Worm (Caenorhabditis elegans): ENCODE results near the gene inft-2.

The inft-2 gene

DNA sequence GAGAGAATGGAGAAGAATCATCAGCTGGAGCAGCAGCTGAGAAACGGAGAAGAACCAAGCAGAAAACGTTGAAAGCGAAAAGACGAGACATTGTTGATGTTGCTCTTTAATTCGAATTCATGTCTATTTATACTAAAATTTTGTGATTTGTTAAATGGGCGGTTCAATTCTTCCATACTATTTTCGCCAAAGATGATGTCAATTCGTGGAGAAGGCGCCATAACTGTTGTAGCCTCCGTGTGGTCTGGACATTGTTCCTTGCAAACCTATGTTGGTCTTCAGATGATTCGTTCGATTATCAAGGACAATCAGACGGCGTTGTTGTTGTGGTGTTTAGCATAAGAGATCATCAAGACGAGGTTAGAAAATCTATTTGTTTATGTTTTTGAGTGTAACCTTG lies 4.7 kb upstream of the inft-2 start, which contains the start of gene far-3:
Gene far-3, minus strand, starts transcription at position 101 of the 400 bp plus-strand sequence.
- no peak for TF ChIP-seq B0310.2 (tag; optimal IDR thresholded peaks at IDR 0.05)
- no peak for TF ChIP-seq ets-7 (tag; optimal IDR thresholded peaks at IDR 0.05)

DNA sequence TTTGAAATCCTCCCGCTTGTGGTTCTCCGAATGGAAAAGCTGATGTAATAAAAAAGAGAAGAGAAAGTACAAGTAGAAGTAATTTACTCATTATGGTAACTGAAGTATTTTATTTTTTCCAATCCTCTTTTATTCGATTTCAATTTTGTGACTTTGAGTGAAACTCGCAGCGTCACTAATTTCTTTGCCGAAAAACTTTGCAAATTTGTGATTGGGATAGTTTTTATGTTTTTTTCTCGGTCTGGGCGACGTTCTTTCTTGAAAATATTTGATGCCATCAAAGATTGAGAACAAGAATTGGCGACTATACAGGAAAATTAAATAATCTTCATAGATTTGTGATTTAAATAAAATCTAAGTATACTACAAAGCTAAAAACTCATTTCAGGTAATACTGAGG lies 2.6 kb upstream of the inft-2 start, which contains the start of gene far-4:
Gene far-4, minus strand, starts transcription at position 101 of the 400 bp plus-strand sequence.
- no peak for TF ChIP-seq aly-1 (tag; optimal IDR thresholded peaks at IDR 0.05)
- TF ChIP-seq sea-1 (GFP tag; conservative IDR thresholded peaks at IDR 0.05) = no peak
- no peak for TF ChIP-seq hmg-4 (GFP tag; optimal IDR thresholded peaks at IDR 0.05)
- no peak for TF ChIP-seq B0310.2 (tag; optimal IDR thresholded peaks at IDR 0.05)
- no peak for TF ChIP-seq scrt-1 (GFP tag; IDR thresholded peaks at IDR 0.05)
- TF ChIP-seq ets-7 (tag; optimal IDR thresholded peaks at IDR 0.05) = no peak
- TF ChIP-seq tbx-11 (GFP tag; IDR thresholded peaks at IDR 0.05) = no peak
- TF ChIP-seq F13C5.2 (tag; optimal IDR thresholded peaks at IDR 0.05) = no peak
- no peak for TF ChIP-seq flt-1 (GFP tag; IDR thresholded peaks at IDR 0.05)
- TF ChIP-seq tra-4 (tag; optimal IDR thresholded peaks at IDR 0.05) = no peak
- TF ChIP-seq ceh-36 (tag; optimal IDR thresholded peaks at IDR 0.05) = no peak

DNA sequence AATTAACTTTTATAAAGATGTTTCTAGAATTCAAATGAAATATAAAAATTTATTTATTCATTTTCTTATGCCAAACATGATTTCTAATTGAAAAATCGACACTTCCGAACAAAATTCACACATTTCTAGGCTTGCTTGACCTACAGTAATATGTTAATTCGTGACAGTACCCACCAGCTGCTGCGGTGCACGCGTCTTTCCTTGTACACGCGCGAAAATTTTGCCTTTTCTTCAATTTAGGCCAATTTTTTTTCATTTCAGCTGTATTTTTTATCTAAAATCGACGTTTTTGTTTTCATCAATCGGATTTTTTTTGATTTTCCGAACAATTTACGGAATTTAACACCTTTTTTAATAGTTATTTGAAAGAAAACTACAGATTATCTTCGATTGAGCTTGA lies 2.0 kb upstream of the inft-2 start:
- no peak for TF ChIP-seq hnd-1 (tag; optimal IDR thresholded peaks at IDR 0.05)
- no peak for TF ChIP-seq hmbx-1 (tag; optimal IDR thresholded peaks at IDR 0.05)
- no peak for TF ChIP-seq hmg-4 (GFP tag; optimal IDR thresholded peaks at IDR 0.05)
- no peak for TF ChIP-seq tra-4 (tag; optimal IDR thresholded peaks at IDR 0.05)
- TF ChIP-seq ets-7 (tag; optimal IDR thresholded peaks at IDR 0.05) = no peak
- TF ChIP-seq sea-1 (GFP tag; conservative IDR thresholded peaks at IDR 0.05) = no peak

DNA sequence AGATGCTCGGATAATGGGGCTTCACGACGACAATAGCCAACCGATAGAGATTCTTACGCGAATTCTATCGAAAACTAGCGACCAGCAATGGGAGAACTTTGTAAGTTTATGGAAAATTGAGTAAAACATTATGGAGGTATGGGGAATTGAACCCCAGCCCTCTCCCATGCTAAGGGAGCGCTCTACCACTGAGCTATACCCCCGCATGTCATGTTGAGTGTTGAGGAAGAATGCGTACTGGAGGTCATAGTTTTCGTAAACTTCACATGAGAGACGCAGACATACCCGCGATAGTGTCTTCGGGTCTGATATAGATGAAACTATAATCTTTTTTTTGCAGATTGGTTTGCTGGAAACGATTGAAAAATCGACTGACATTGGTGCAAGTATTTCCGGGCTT lies 1.3 kb downstream of the inft-2 start:
- peak; percentile 86 for TF ChIP-seq B0310.2 (tag; optimal IDR thresholded peaks at IDR 0.05)
- peak; percentile 86 for TF ChIP-seq ets-7 (tag; optimal IDR thresholded peaks at IDR 0.05)
- TF ChIP-seq hnd-1 (tag; optimal IDR thresholded peaks at IDR 0.05) = peak; percentile 82
- peak; percentile 89 for TF ChIP-seq flt-1 (GFP tag; IDR thresholded peaks at IDR 0.05)
- peak; percentile 89 for TF ChIP-seq sea-1 (GFP tag; conservative IDR thresholded peaks at IDR 0.05)
- TF ChIP-seq hmbx-1 (tag; optimal IDR thresholded peaks at IDR 0.05) = peak; percentile 68
- peak; percentile 88 for TF ChIP-seq aly-1 (tag; optimal IDR thresholded peaks at IDR 0.05)
- peak; percentile 8 for TF ChIP-seq tra-4 (tag; optimal IDR thresholded peaks at IDR 0.05)
- TF ChIP-seq scrt-1 (GFP tag; IDR thresholded peaks at IDR 0.05) = peak; percentile 91
- TF ChIP-seq hmg-4 (GFP tag; optimal IDR thresholded peaks at IDR 0.05) = peak; percentile 88
- peak; percentile 83 for TF ChIP-seq tbx-37 (GFP tag; conservative IDR thresholded peaks at IDR 0.05)
- TF ChIP-seq F13C5.2 (tag; optimal IDR thresholded peaks at IDR 0.05) = peak; percentile 70
- peak; percentile 88 for TF ChIP-seq tbx-11 (GFP tag; IDR thresholded peaks at IDR 0.05)
- TF ChIP-seq ama-1 (optimal IDR thresholded peaks at IDR 0.05) = no peak
- peak; percentile 84 for TF ChIP-seq ceh-36 (tag; optimal IDR thresholded peaks at IDR 0.05)
- TF ChIP-seq ceh-13 (GFP tag; optimal IDR thresholded peaks at IDR 0.05) = peak; percentile 76
- TF ChIP-seq pes-1 (GFP tag; IDR thresholded peaks at IDR 0.05) = peak; percentile 92

DNA sequence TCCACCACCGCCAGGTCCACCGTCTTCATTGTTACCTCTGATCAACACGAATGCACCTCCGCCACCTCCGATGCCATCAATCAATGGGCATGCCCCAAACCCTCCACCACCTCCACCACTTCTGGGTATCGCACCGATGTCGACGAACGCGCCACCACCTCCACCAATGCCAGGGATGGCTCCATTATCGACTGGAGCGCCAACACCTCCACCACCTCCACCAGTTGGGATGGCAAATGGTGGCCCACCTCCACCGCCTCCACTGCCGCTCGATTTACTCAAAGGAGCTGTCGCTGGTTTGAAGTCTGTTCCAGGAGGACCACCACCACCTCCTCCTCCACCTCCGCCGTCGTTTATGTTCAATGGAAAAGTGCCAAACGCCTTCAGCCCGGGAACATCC lies 2.3 kb downstream of the inft-2 start:
- TF ChIP-seq ceh-36 (tag; optimal IDR thresholded peaks at IDR 0.05) = no peak
- no peak for TF ChIP-seq sea-1 (GFP tag; conservative IDR thresholded peaks at IDR 0.05)
- TF ChIP-seq pes-1 (GFP tag; IDR thresholded peaks at IDR 0.05) = no peak
- no peak for TF ChIP-seq flt-1 (GFP tag; IDR thresholded peaks at IDR 0.05)
- TF ChIP-seq hmbx-1 (tag; optimal IDR thresholded peaks at IDR 0.05) = no peak

DNA sequence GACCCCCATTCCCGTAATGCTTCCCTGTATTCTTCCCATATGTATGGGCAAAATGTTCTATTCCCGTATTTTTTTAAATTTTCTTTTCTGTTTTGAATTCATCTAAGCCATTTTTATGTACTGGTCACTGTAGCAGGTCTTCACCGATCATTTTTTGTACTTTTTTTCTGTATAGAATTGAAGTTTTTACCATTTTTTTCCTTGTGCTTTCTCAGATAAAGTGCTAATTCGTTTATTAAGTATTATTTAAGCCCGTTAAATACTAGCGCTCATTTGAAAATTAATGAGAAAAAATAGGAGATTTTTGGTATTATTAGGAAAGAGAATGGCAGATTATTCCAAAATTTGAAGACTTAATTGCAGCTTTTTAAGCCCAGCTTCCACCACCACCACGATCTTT lies 4.6 kb downstream of the inft-2 start:
- TF ChIP-seq ets-7 (tag; optimal IDR thresholded peaks at IDR 0.05) (no peak), pes-1 (GFP tag; IDR thresholded peaks at IDR 0.05) (no peak), hnd-1 (tag; optimal IDR thresholded peaks at IDR 0.05) (no peak), F13C5.2 (tag; optimal IDR thresholded peaks at IDR 0.05) (no peak), ceh-13 (GFP tag; optimal IDR thresholded peaks at IDR 0.05) (no peak), sea-1 (GFP tag; conservative IDR thresholded peaks at IDR 0.05) (no peak), tra-4 (tag; optimal IDR thresholded peaks at IDR 0.05) (no peak)

DNA sequence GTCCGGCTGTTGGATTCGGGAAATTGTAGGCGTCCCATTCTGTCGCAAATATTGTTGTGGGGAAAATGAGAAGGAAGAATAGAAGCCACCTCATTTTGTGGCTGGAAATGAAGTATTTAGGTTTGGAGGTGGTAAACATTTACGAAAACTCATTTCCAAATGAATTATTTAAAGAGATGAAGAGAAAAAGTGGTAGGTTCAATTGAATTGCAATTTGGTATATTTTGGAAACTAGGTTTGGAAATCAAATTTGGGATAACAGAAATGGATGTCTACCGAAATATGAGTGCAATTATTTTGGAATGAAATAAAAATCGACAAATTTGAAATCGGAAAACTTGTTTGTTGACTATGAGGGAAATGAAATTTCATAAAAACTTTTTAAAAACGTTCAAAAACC lies 6.7 kb downstream of the inft-2 start, which contains the start of gene F15B9.10:
Gene F15B9.10, minus strand, starts transcription at position 101 of the 400 bp plus-strand sequence.
- TF ChIP-seq tbx-37 (GFP tag; conservative IDR thresholded peaks at IDR 0.05) = no peak
- TF ChIP-seq flt-1 (GFP tag; IDR thresholded peaks at IDR 0.05) = no peak
- no peak for TF ChIP-seq F13C5.2 (tag; optimal IDR thresholded peaks at IDR 0.05)
- no peak for TF ChIP-seq ets-7 (tag; optimal IDR thresholded peaks at IDR 0.05)
- TF ChIP-seq ceh-36 (tag; optimal IDR thresholded peaks at IDR 0.05) = no peak
- no peak for TF ChIP-seq hnd-1 (tag; optimal IDR thresholded peaks at IDR 0.05)
- TF ChIP-seq tbx-11 (GFP tag; IDR thresholded peaks at IDR 0.05) = no peak
- no peak for TF ChIP-seq aly-1 (tag; optimal IDR thresholded peaks at IDR 0.05)
- TF ChIP-seq tra-4 (tag; optimal IDR thresholded peaks at IDR 0.05) = no peak
- no peak for TF ChIP-seq scrt-1 (GFP tag; IDR thresholded peaks at IDR 0.05)
- no peak for TF ChIP-seq B0310.2 (tag; optimal IDR thresholded peaks at IDR 0.05)
- no peak for TF ChIP-seq ceh-13 (GFP tag; optimal IDR thresholded peaks at IDR 0.05)
- no peak for TF ChIP-seq hmbx-1 (tag; optimal IDR thresholded peaks at IDR 0.05)
- TF ChIP-seq sea-1 (GFP tag; conservative IDR thresholded peaks at IDR 0.05) = no peak
- no peak for TF ChIP-seq hmg-4 (GFP tag; optimal IDR thresholded peaks at IDR 0.05)

DNA sequence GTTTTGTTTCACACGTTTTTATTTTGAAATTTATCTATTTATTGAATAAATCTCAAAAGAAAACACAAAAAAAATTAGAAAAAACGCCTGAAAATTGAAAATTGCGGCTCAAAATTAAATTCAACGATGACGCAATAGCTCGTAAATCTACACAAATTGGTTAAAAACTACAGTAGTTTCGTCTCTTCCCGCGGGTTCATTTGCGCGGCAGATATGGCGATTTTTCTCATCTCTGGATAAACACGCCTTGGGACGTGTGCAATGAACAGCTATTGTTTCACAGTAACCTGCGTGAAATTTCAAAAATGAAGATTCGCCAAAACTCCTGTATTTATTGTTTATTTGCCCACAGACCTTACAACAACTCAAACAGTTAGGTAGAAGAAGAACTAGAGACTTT lies 7.2 kb downstream of the inft-2 start:
- TF ChIP-seq F13C5.2 (tag; optimal IDR thresholded peaks at IDR 0.05) (no peak), scrt-1 (GFP tag; IDR thresholded peaks at IDR 0.05) (no peak), hmbx-1 (tag; optimal IDR thresholded peaks at IDR 0.05) (no peak), tra-4 (tag; optimal IDR thresholded peaks at IDR 0.05) (no peak), aly-1 (tag; optimal IDR thresholded peaks at IDR 0.05) (no peak), ceh-13 (GFP tag; optimal IDR thresholded peaks at IDR 0.05) (no peak), pes-1 (GFP tag; IDR thresholded peaks at IDR 0.05) (no peak), sea-1 (GFP tag; conservative IDR thresholded peaks at IDR 0.05) (no peak), ama-1 (optimal IDR thresholded peaks at IDR 0.05) (no peak)

Data from whole organism, early embryonic.